Fruit fly (Drosophila melanogaster) whole organism, embryonic: ENCODE results near the gene Tre1.
A peak's percentile ranks its signal among the peaks of the same experiment; 100 is the strongest.

Experiments used
- BEAF-32 ChIP-seq: fragments of 200-800 bp; sonication (Bioruptor generic); optimal IDR thresholded peaks from 3 replicates; lab custom pipeline; 2017; ENCODE audit warnings: missing biosample characterization, missing genetic modification characterization, mild to moderate bottlenecking, moderate library complexity, missing genetic modification reagents
- CG10147 ChIP-seq: fragments of 200-800 bp; sonication (Bioruptor generic); optimal IDR thresholded peaks from 2 replicates; lab custom pipeline; 2019; ENCODE audit warnings: missing biosample characterization, mild to moderate bottlenecking, missing genetic modification characterization, moderate library complexity
- CG1024 ChIP-seq: fragments of 200-800 bp; sonication (Bioruptor generic); IDR thresholded peaks from 2 replicates; pipeline ENCODE4 v1.3.6; 2022; ENCODE audit warnings: missing biosample characterization, missing genetic modification characterization
- CG12236 ChIP-seq: fragments of 200-800 bp; sonication (Bioruptor generic); optimal IDR thresholded peaks from 2 replicates; lab custom pipeline; 2016; ENCODE audit warnings: missing biosample characterization, missing genetic modification characterization
- CG12769 ChIP-seq: fragments of 200-800 bp; sonication (Bioruptor generic); optimal IDR thresholded peaks from 2 replicates; lab custom pipeline; 2019; ENCODE audit warnings: missing biosample characterization, mild to moderate bottlenecking, missing genetic modification characterization, moderate library complexity
- CG13287 ChIP-seq: fragments of 200-800 bp; sonication (Bioruptor generic); IDR thresholded peaks from 2 replicates; pipeline ENCODE4 v1.3.6; 2022; ENCODE audit warnings: missing biosample characterization, missing genetic modification characterization; ENCODE audit not compliant: partially characterized antibody
- CG1602 ChIP-seq: fragments of 200-800 bp; sonication (Bioruptor generic); optimal IDR thresholded peaks from 3 replicates; lab custom pipeline; 2016; ENCODE audit warnings: missing biosample characterization, missing genetic modification characterization
- CG16813 ChIP-seq: fragments of 200-800 bp; sonication (Bioruptor generic); IDR thresholded peaks from 3 replicates; pipeline ENCODE4 v1.3.6; 2022; ENCODE audit warnings: missing biosample characterization, missing genetic modification characterization; ENCODE audit not compliant: partially characterized antibody
- CG2116 ChIP-seq: fragments of 200-800 bp; sonication (Bioruptor generic); optimal IDR thresholded peaks from 3 replicates; lab custom pipeline; 2018; ENCODE audit warnings: missing biosample characterization, mild to moderate bottlenecking, missing genetic modification characterization
- CG2889 ChIP-seq: fragments of 200-800 bp; sonication (Bioruptor generic); IDR thresholded peaks from 3 replicates; pipeline ENCODE4 v1.3.6; 2022; ENCODE audit warnings: missing biosample characterization, missing genetic modification characterization
- CG30020 ChIP-seq: fragments of 200-800 bp; optimal IDR thresholded peaks from 2 replicates; lab custom pipeline; 2019; ENCODE audit warnings: missing biosample characterization, mild to moderate bottlenecking, missing genetic modification characterization, moderate library complexity
- CG4360 ChIP-seq: fragments of 200-800 bp; sonication (Bioruptor generic); IDR thresholded peaks from 2 replicates; pipeline ENCODE4 v1.3.6; 2022; ENCODE audit warnings: missing biosample characterization, missing genetic modification characterization
- CG5180 ChIP-seq: fragments of 200-800 bp; sonication (Bioruptor generic); optimal IDR thresholded peaks from 3 replicates; lab custom pipeline; 2017; ENCODE audit warnings: missing biosample characterization, missing genetic modification characterization, mild to moderate bottlenecking, moderate library complexity, missing genetic modification reagents
- CG7271 ChIP-seq: fragments of 200-800 bp; sonication (Bioruptor generic); optimal IDR thresholded peaks from 2 replicates; lab custom pipeline; 2018; ENCODE audit warnings: missing biosample characterization, mild to moderate bottlenecking, missing genetic modification characterization, moderate library complexity
- Dll ChIP-seq: fragments of 200-800 bp; sonication (Bioruptor generic); IDR thresholded peaks from 4 replicates; pipeline ENCODE4 v1.3.6; 2022; ENCODE audit warnings: missing biosample characterization, missing genetic modification characterization; ENCODE audit not compliant: partially characterized antibody
- Dp ChIP-seq: fragments of 200-800 bp; sonication (Bioruptor generic); optimal IDR thresholded peaks from 2 replicates; lab custom pipeline; 2018; ENCODE audit warnings: missing biosample characterization, mild to moderate bottlenecking, missing genetic modification characterization, moderate library complexity
- Dref ChIP-seq: fragments of 200-800 bp; sonication (Bioruptor generic); IDR thresholded peaks from 2 replicates; pipeline ENCODE4 v1.3.6; 2022; ENCODE audit warnings: missing biosample characterization, missing genetic modification characterization
- E2f2 ChIP-seq: fragments of 200-800 bp; sonication (Bioruptor generic); IDR thresholded peaks from 2 replicates; pipeline ENCODE4 v1.3.6; 2022; ENCODE audit warnings: missing biosample characterization, missing genetic modification characterization
- Fer2 ChIP-seq: fragments of 200-800 bp; sonication (Bioruptor generic); optimal IDR thresholded peaks from 2 replicates; lab custom pipeline; 2018; ENCODE audit warnings: missing biosample characterization, mild to moderate bottlenecking, missing genetic modification characterization, moderate library complexity
- HLH4C ChIP-seq: fragments of 200-800 bp; sonication (Bioruptor generic); IDR thresholded peaks from 3 replicates; pipeline ENCODE4 v1.3.6; 2022; ENCODE audit warnings: missing biosample characterization, missing genetic modification characterization; ENCODE audit not compliant: partially characterized antibody
- HLHmδ ChIP-seq: fragments of 200-800 bp; sonication (Bioruptor generic); optimal IDR thresholded peaks from 2 replicates; lab custom pipeline; 2018; ENCODE audit warnings: missing biosample characterization, mild to moderate bottlenecking, missing genetic modification characterization, moderate library complexity
- Kr ChIP-seq: fragments of 200-800 bp; sonication (Bioruptor generic); optimal IDR thresholded peaks from 2 replicates; lab custom pipeline; 2017; ENCODE audit warnings: missing biosample characterization, mild to moderate bottlenecking, missing genetic modification characterization
- Poxn ChIP-seq: fragments of 200-800 bp; sonication (Bioruptor generic); IDR thresholded peaks from 2 replicates; pipeline ENCODE4 v1.3.6; 2022; ENCODE audit warnings: missing biosample characterization, missing genetic modification characterization
- Scr ChIP-seq: fragments of 200-800 bp; sonication (Bioruptor generic); IDR thresholded peaks from 2 replicates; pipeline ENCODE4 v1.3.6; 2022; ENCODE audit warnings: missing biosample characterization, missing genetic modification characterization; ENCODE audit not compliant: partially characterized antibody
- Usf ChIP-seq: fragments of 200-800 bp; sonication (Bioruptor generic); optimal IDR thresholded peaks from 2 replicates; lab custom pipeline; 2017; ENCODE audit warnings: missing genotype, missing biosample characterization, missing genetic modification characterization
- ato ChIP-seq: fragments of 200-800 bp; sonication (Bioruptor generic); IDR thresholded peaks from 2 replicates; pipeline ENCODE4 v1.3.6; 2022; ENCODE audit warnings: missing biosample characterization, missing genetic modification characterization; ENCODE audit not compliant: partially characterized antibody
- bbx ChIP-seq: fragments of 200-800 bp; sonication (Bioruptor generic); IDR thresholded peaks from 2 replicates; pipeline ENCODE4 v1.3.6; 2022; ENCODE audit warnings: missing biosample characterization, missing genetic modification characterization; ENCODE audit not compliant: partially characterized antibody
- cato ChIP-seq: fragments of 200-800 bp; sonication (Bioruptor generic); optimal IDR thresholded peaks from 2 replicates; lab custom pipeline; 2016; ENCODE audit warnings: missing biosample characterization, missing genetic modification characterization, borderline replicate concordance
- chif ChIP-seq, 2 experiments: fragments of 200-800 bp; sonication (Bioruptor generic); optimal IDR thresholded peaks; 3 replicates each; lab custom pipeline; 2016; ENCODE audit warnings: missing biosample characterization in 2 of 2, missing genetic modification characterization in 2 of 2
- ewg ChIP-seq: fragments of 200-800 bp; sonication (Bioruptor generic); optimal IDR thresholded peaks from 3 replicates; lab custom pipeline; 2017; ENCODE audit warnings: mild to moderate bottlenecking, missing biosample characterization, missing genetic modification reagents, missing genetic modification characterization
- fd102C ChIP-seq: fragments of 200-800 bp; sonication (Bioruptor generic); optimal IDR thresholded peaks from 2 replicates; lab custom pipeline; 2018; ENCODE audit warnings: missing biosample characterization, mild to moderate bottlenecking, missing genetic modification characterization, moderate library complexity
- gsb-n ChIP-seq: fragments of 200-800 bp; sonication (Bioruptor generic); optimal IDR thresholded peaks from 3 replicates; lab custom pipeline; 2018; ENCODE audit warnings: missing biosample characterization, mild to moderate bottlenecking, missing genetic modification characterization
- gt ChIP-seq: fragments of 200-800 bp; sonication (Bioruptor generic); IDR thresholded peaks from 2 replicates; pipeline ENCODE4 v1.3.6; 2022; ENCODE audit warnings: missing biosample characterization, missing genetic modification characterization
- ham ChIP-seq: fragments of 200-800 bp; sonication (Bioruptor generic); IDR thresholded peaks from 2 replicates; pipeline ENCODE4 v1.3.6; 2022; ENCODE audit warnings: missing biosample characterization, missing genetic modification characterization
- hbn ChIP-seq: fragments of 200-800 bp; sonication (Bioruptor generic); IDR thresholded peaks from 2 replicates; pipeline ENCODE4 v1.3.6; 2022; ENCODE audit warnings: missing biosample characterization, missing genetic modification characterization; ENCODE audit not compliant: partially characterized antibody
- insv ChIP-seq, 2 experiments: fragments of 200-800 bp; sonication (Bioruptor generic); optimal IDR thresholded peaks; 3 replicates each; lab custom pipeline; 2016 to 2018; ENCODE audit warnings: missing biosample characterization in 2 of 2, missing genetic modification characterization in 2 of 2
- mld ChIP-seq: fragments of 200-800 bp; sonication (Bioruptor generic); IDR thresholded peaks from 3 replicates; pipeline ENCODE4 v1.3.6; 2022; ENCODE audit warnings: missing biosample characterization, missing genetic modification characterization; ENCODE audit not compliant: partially characterized antibody
- oc ChIP-seq: fragments of 200-800 bp; sonication (Bioruptor generic); optimal IDR thresholded peaks from 2 replicates; lab custom pipeline; 2018; ENCODE audit warnings: missing biosample characterization, mild to moderate bottlenecking, missing genetic modification characterization, moderate library complexity
- pan ChIP-seq, 4 experiments: fragments of >200 bp in 3 of 4; fragments of 200-800 bp in 1 of 4; sonication (Bioruptor generic) in 1 of 4; optimal IDR thresholded peaks in 3 of 4; IDR thresholded peaks in 1 of 4; 2 replicates each; pipeline versions ENCODE4 v1.3.6 to Lab custom; 2017 to 2022; ENCODE audit warnings: missing biosample characterization in 2 of 4, missing genetic modification characterization in 2 of 4, mixed read lengths in 1 of 4

The Tre1 gene

dm6 chrX:5679933-5680667 is at the start of gene Tre1, which contains the start of gene Gr5a:
Gene Tre1 (minus strand): TSS chrX:5679977.
Gene Gr5a (plus strand): TSS chrX:5680617.
- TF ChIP-seq CG30020 = no peak
- no peak for TF ChIP-seq pan (optimal IDR thresholded peaks at IDR 0.05; lab: Kevin White, UChicago)
- TF ChIP-seq pan (GFP tag; optimal IDR thresholded peaks at IDR 0.05 in 1 of 2, IDR thresholded peaks at IDR 0.05 in 1 of 2) = no peak
- peak; percentile 31 for TF ChIP-seq oc (tag; lab: Kevin White, UChicago)
- TF ChIP-seq CG10147 (GFP tag; lab: Kevin White, UChicago) = no peak
- TF ChIP-seq bbx (GFP tag; lab: Robert Waterston, UW) = peak; percentile 47; the same call in 1 of the 2 replicates
- TF ChIP-seq HLH4C (GFP tag; lab: Robert Waterston, UW) = peak; percentile 41; the same call in 1 of the 3 replicates
- peak; percentile 42; the same call in 1 of the 2 replicates for TF ChIP-seq ato (GFP tag; lab: Robert Waterston, UW)
- no peak for TF ChIP-seq CG1602 (GFP tag; lab: Kevin White, UChicago)
- TF ChIP-seq Poxn (GFP tag; lab: Robert Waterston, UW) = no peak
- no peak for TF ChIP-seq gt (GFP tag; lab: Robert Waterston, UW)
- TF ChIP-seq E2f2 (GFP tag; lab: Robert Waterston, UW) = peak; percentile 80
- TF ChIP-seq fd102C = no peak
- peak; percentile 30; the same call in 1 of the 2 replicates for TF ChIP-seq CG13287 (GFP tag; lab: Robert Waterston, UW)
- TF ChIP-seq CG16813 (GFP tag; lab: Robert Waterston, UW) = 0 out of 3 replicates have a peak, but pooled peaks have one; percentile 21
- no peak for TF ChIP-seq insv (GFP tag; optimal IDR thresholded peaks at IDR 0.05; lab: Kevin White, UChicago)
- no peak for TF ChIP-seq cato (GFP tag; lab: Kevin White, UChicago)
- TF ChIP-seq Fer2 (tag; lab: Kevin White, UChicago) = no peak
- 0 out of 2 replicates have a peak, but pooled peaks have one; percentile 43 for TF ChIP-seq CG4360 (GFP tag; lab: Robert Waterston, UW)
- peak; percentile 38; the same call in 1 of the 2 replicates for TF ChIP-seq hbn
- TF ChIP-seq Dp (GFP tag; lab: Kevin White, UChicago) = peak; percentile 51
- TF ChIP-seq CG7271 (tag; lab: Kevin White, UChicago) = peak; percentile 10
- no peak for TF ChIP-seq chif (GFP tag; optimal IDR thresholded peaks at IDR 0.05; lab: Kevin White, UChicago)
- no peak for TF ChIP-seq CG12769 (tag; lab: Kevin White, UChicago)
- peak; percentile 37; the same call in 1 of the 4 replicates for TF ChIP-seq Dll
- no peak for TF ChIP-seq CG12236 (GFP tag; lab: Kevin White, UChicago)
- peak; percentile 44; the same call in 1 of the 2 replicates for TF ChIP-seq Scr
- no peak for TF ChIP-seq HLHmδ (GFP tag; lab: Kevin White, UChicago)
- no peak for TF ChIP-seq CG1024 (GFP tag; lab: Robert Waterston, UW)
- no peak for TF ChIP-seq gsb-n (tag; lab: Kevin White, UChicago)
- peak; percentile 51 for TF ChIP-seq Dref (GFP tag; lab: Robert Waterston, UW)
- 0 out of 3 replicates have a peak, but pooled peaks have one; percentile 28 for TF ChIP-seq mld
- peak; percentile 98 for TF ChIP-seq CG5180 (GFP tag; lab: Kevin White, UChicago)
- peak; percentile 5 for TF ChIP-seq BEAF-32 (GFP tag; lab: Kevin White, UChicago)
- TF ChIP-seq CG2889 (GFP tag; lab: Robert Waterston, UW) = no peak
- peak; percentile 7 for TF ChIP-seq CG2116 (GFP tag; lab: Kevin White, UChicago)
- no peak for TF ChIP-seq Usf (GFP tag; lab: Kevin White, UChicago)
- no peak for TF ChIP-seq Kr
- TF ChIP-seq ham (GFP tag; lab: Robert Waterston, UW) = no peak
- no peak for TF ChIP-seq ewg
